Worm (Caenorhabditis elegans) whole organism, L3 larva: ENCODE results near the gene C17G10.1.

Experiments
- R02D3.7 ChIP-seq: fragments of 150-350 bp; optimal IDR thresholded peaks from 2 replicates; lab custom pipeline; 2014; ENCODE audit warnings: missing biosample characterization, missing genetic modification characterization
- ZK546.5 ChIP-seq: sonication (generic microtip); optimal IDR thresholded peaks from 2 replicates; lab custom pipeline; 2017; ENCODE audit warnings: missing biosample characterization, missing genetic modification characterization
- aly-2 ChIP-seq: fragments of 150-350 bp; optimal IDR thresholded peaks from 2 replicates; lab custom pipeline; 2014; ENCODE audit warnings: missing biosample characterization, missing genetic modification characterization
- ama-1 ChIP-seq: fragments of 150-350 bp; optimal IDR thresholded peaks from 2 replicates; lab custom pipeline; 2018
- ceh-16 ChIP-seq: sonication (generic microtip); optimal IDR thresholded peaks from 2 replicates; lab custom pipeline; 2017; ENCODE audit warnings: missing biosample characterization, missing genetic modification characterization
- ceh-28 ChIP-seq: fragments of 150-350 bp; optimal IDR thresholded peaks from 2 replicates; lab custom pipeline; 2014; ENCODE audit warnings: missing biosample characterization, missing genetic modification reagents, missing genetic modification characterization
- ceh-82 ChIP-seq: fragments of 150-350 bp; optimal IDR thresholded peaks from 2 replicates; lab custom pipeline; 2014; ENCODE audit warnings: missing biosample characterization, missing genetic modification characterization
- ceh-9 ChIP-seq: sonication (generic microtip); optimal IDR thresholded peaks from 2 replicates; lab custom pipeline; 2018; ENCODE audit warnings: missing biosample characterization, missing genetic modification characterization
- daf-12 ChIP-seq: fragments of 150-350 bp; optimal IDR thresholded peaks from 2 replicates; lab custom pipeline; 2014; ENCODE audit warnings: missing biosample characterization, missing genetic modification reagents, missing genetic modification characterization
- egl-27 ChIP-seq: sonication (generic microtip); optimal IDR thresholded peaks from 4 replicates; lab custom pipeline; 2017; ENCODE audit warnings: missing biosample characterization, missing genetic modification reagents, missing genetic modification characterization
- egl-5 ChIP-seq: fragments of 150-350 bp; optimal IDR thresholded peaks from 2 replicates; lab custom pipeline; 2017; ENCODE audit warnings: missing biosample characterization, missing genetic modification reagents, missing genetic modification characterization, inconsistent platforms
- elt-1 ChIP-seq: fragments of 150-350 bp; optimal IDR thresholded peaks from 2 replicates; lab custom pipeline; 2014; ENCODE audit warnings: missing biosample characterization, missing genetic modification characterization
- elt-2 ChIP-seq: sonication (generic microtip); optimal IDR thresholded peaks from 2 replicates; lab custom pipeline; 2016; ENCODE audit warnings: missing genetic modification reagents, mild to moderate bottlenecking, missing genetic modification characterization, missing compliant biosample characterization
- elt-3 ChIP-seq, 3 experiments: fragments of 150-350 bp in 1 of 3; sonication (generic microtip) in 2 of 3; optimal IDR thresholded peaks; 2 replicates in 2 of 3; 4 replicates in 1 of 3; lab custom pipeline; 2014 to 2017; ENCODE audit warnings: missing biosample characterization in 3 of 3, missing genetic modification characterization in 3 of 3
- eor-1 ChIP-seq, 2 experiments: fragments of 150-350 bp; optimal IDR thresholded peaks; 2 replicates each; lab custom pipeline; 2014 to 2018; ENCODE audit warnings: missing biosample characterization in 2 of 2, missing genetic modification characterization in 2 of 2
- fkh-10 ChIP-seq: sonication (generic microtip); optimal IDR thresholded peaks from 2 replicates; lab custom pipeline; 2017; ENCODE audit warnings: missing biosample characterization, missing genetic modification reagents, missing genetic modification characterization
- fkh-2 ChIP-seq: fragments of 150-350 bp; optimal IDR thresholded peaks from 2 replicates; lab custom pipeline; 2014; ENCODE audit warnings: missing biosample characterization, missing genetic modification reagents, missing genetic modification characterization
- fos-1 ChIP-seq: fragments of 150-350 bp; optimal IDR thresholded peaks from 2 replicates; lab custom pipeline; 2014; ENCODE audit warnings: missing biosample characterization, missing genetic modification characterization
- hmg-11 ChIP-seq: sonication (generic microtip); optimal IDR thresholded peaks from 2 replicates; lab custom pipeline; 2016; ENCODE audit warnings: missing genetic modification characterization, missing compliant biosample characterization
- jun-1 ChIP-seq: fragments of 150-350 bp; optimal IDR thresholded peaks from 2 replicates; lab custom pipeline; 2014; ENCODE audit warnings: missing biosample characterization, missing genetic modification reagents, missing genetic modification characterization
- lin-15B ChIP-seq: fragments of 150-350 bp; optimal IDR thresholded peaks from 2 replicates; lab custom pipeline; 2014; ENCODE audit warnings: missing biosample characterization, missing genetic modification characterization
- lin-39 ChIP-seq: fragments of 150-350 bp; optimal IDR thresholded peaks from 2 replicates; lab custom pipeline; 2018; ENCODE audit warnings: missing biosample characterization, missing genetic modification reagents, missing genetic modification characterization
- lsy-12 ChIP-seq: sonication (generic microtip); optimal IDR thresholded peaks from 2 replicates; lab custom pipeline; 2016; ENCODE audit warnings: mild to moderate bottlenecking, missing genetic modification characterization, missing compliant biosample characterization
- mdl-1 ChIP-seq: fragments of 150-350 bp; optimal IDR thresholded peaks from 2 replicates; lab custom pipeline; 2014; ENCODE audit warnings: missing biosample characterization, missing genetic modification characterization
- mml-1 ChIP-seq: fragments of 150-350 bp; sonication (generic microtip); optimal IDR thresholded peaks from 3 replicates; lab custom pipeline; 2014; ENCODE audit warnings: missing biosample characterization, missing genetic modification characterization
- nfya-1 ChIP-seq: sonication (generic microtip); optimal IDR thresholded peaks from 2 replicates; lab custom pipeline; 2017; ENCODE audit warnings: missing genetic modification characterization, mild to moderate bottlenecking, missing compliant biosample characterization, antibody characterized with exemption, moderate library complexity; ENCODE audit not compliant: insufficient read depth
- nhr-11 ChIP-seq: fragments of 150-350 bp; optimal IDR thresholded peaks from 2 replicates; lab custom pipeline; 2014; ENCODE audit warnings: missing biosample characterization, missing genetic modification characterization
- nhr-12 ChIP-seq: fragments of 150-350 bp; optimal IDR thresholded peaks from 2 replicates; lab custom pipeline; 2014; ENCODE audit warnings: missing biosample characterization, missing genetic modification characterization
- nhr-23 ChIP-seq: fragments of 150-350 bp; optimal IDR thresholded peaks from 2 replicates; lab custom pipeline; 2014; ENCODE audit warnings: missing biosample characterization, missing genetic modification reagents, missing genetic modification characterization
- nhr-237 ChIP-seq: fragments of 150-350 bp; optimal IDR thresholded peaks from 2 replicates; lab custom pipeline; 2014; ENCODE audit warnings: missing biosample characterization, missing genetic modification characterization
- nhr-25 ChIP-seq: sonication (generic microtip); optimal IDR thresholded peaks from 2 replicates; lab custom pipeline; 2017; ENCODE audit warnings: missing biosample characterization, missing genetic modification characterization
- nhr-28 ChIP-seq: fragments of 150-350 bp; optimal IDR thresholded peaks from 2 replicates; lab custom pipeline; 2014; ENCODE audit warnings: missing biosample characterization, missing genetic modification characterization
- nhr-43 ChIP-seq: sonication (generic microtip); optimal IDR thresholded peaks from 2 replicates; lab custom pipeline; 2016; ENCODE audit warnings: mild to moderate bottlenecking, missing genetic modification characterization, missing compliant biosample characterization; ENCODE audit not compliant: poor library complexity, severe bottlenecking
- nhr-67 ChIP-seq: fragments of 150-350 bp; optimal IDR thresholded peaks from 2 replicates; lab custom pipeline; 2014; ENCODE audit warnings: missing biosample characterization, missing genetic modification characterization
- nhr-76 ChIP-seq: fragments of 150-350 bp; sonication (generic microtip); optimal IDR thresholded peaks from 5 replicates; lab custom pipeline; 2014; ENCODE audit warnings: missing biosample characterization, missing genetic modification characterization
- nhr-77 ChIP-seq: fragments of 150-350 bp; optimal IDR thresholded peaks from 2 replicates; lab custom pipeline; 2014; ENCODE audit warnings: missing biosample characterization, missing genetic modification characterization
- pha-4 ChIP-seq: fragments of 150-350 bp; optimal IDR thresholded peaks from 2 replicates; lab custom pipeline; 2014; ENCODE audit warnings: missing biosample characterization, missing genetic modification reagents, missing genetic modification characterization
- pqm-1 ChIP-seq: fragments of 150-350 bp; optimal IDR thresholded peaks from 2 replicates; lab custom pipeline; 2017; ENCODE audit warnings: missing biosample characterization, missing genetic modification characterization, inconsistent platforms
- sea-2 ChIP-seq: fragments of 150-350 bp; sonication (generic microtip); optimal IDR thresholded peaks from 4 replicates; lab custom pipeline; 2014; ENCODE audit warnings: missing biosample characterization, missing genetic modification reagents, missing genetic modification characterization
- skn-1 ChIP-seq: fragments of 150-350 bp; optimal IDR thresholded peaks from 2 replicates; lab custom pipeline; 2014; ENCODE audit warnings: missing biosample characterization, missing genetic modification characterization
- snpc-4 ChIP-seq: fragments of 150-350 bp; optimal IDR thresholded peaks from 2 replicates; lab custom pipeline; 2014; ENCODE audit warnings: missing biosample characterization, missing genetic modification characterization
- tbx-2 ChIP-seq: sonication (generic microtip); optimal IDR thresholded peaks from 2 replicates; lab custom pipeline; 2016; ENCODE audit warnings: mild to moderate bottlenecking, missing genetic modification characterization, missing compliant biosample characterization
- unc-39 ChIP-seq: sonication (generic microtip); optimal IDR thresholded peaks from 4 replicates; lab custom pipeline; 2017; ENCODE audit warnings: missing biosample characterization, missing genetic modification characterization
- unc-62 ChIP-seq: fragments of 150-350 bp; sonication (generic microtip); optimal IDR thresholded peaks from 4 replicates; lab custom pipeline; 2014; ENCODE audit warnings: missing biosample characterization, missing genetic modification reagents, missing genetic modification characterization
- zag-1 ChIP-seq: fragments of 150-350 bp; optimal IDR thresholded peaks from 2 replicates; lab custom pipeline; 2014; ENCODE audit warnings: missing biosample characterization, missing genetic modification characterization
- ztf-11 ChIP-seq: fragments of 150-350 bp; optimal IDR thresholded peaks from 2 replicates; lab custom pipeline; 2014; ENCODE audit warnings: missing biosample characterization, missing genetic modification characterization
- ztf-4 ChIP-seq: fragments of 150-350 bp; optimal IDR thresholded peaks from 2 replicates; lab custom pipeline; 2014; ENCODE audit warnings: missing biosample characterization, missing genetic modification characterization

The C17G10.1 gene

DNA sequence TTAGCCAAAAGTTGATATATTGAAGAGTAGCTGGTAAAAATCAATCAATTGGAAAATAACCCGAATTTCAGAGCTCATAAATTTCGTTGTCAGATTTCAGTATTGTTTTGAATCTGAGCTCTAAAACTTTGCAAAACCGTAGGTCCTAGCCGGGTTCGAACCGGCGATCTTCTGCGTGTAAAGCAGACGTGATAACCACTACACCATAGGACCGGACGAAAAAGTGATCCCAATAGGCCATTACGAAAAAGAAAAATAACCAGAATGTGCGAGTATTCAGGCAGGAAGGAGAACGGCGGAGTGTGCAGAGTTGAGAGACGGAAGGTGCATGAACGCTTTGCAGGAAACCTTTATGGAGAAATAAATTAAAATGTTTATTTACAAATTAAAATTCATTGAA is 19.3 kb upstream of the C17G10.1 start:
- TF ChIP-seq jun-1 (tag; lab: Kevin White, UChicago) (peak; percentile 47), nhr-77 (tag; lab: Kevin White, UChicago) (no peak), tbx-2 (tag; lab: Kevin White, UChicago) (no peak), egl-27 (tag; lab: Kevin White, UChicago) (no peak), daf-12 (tag; lab: Kevin White, UChicago) (no peak), ceh-16 (tag; lab: Kevin White, UChicago) (no peak), pha-4 (tag; lab: Kevin White, UChicago) (peak; percentile 34), elt-1 (tag; lab: Kevin White, UChicago) (no peak), fkh-10 (GFP tag; lab: Kevin White, UChicago) (no peak), eor-1 (tag; optimal IDR thresholded peaks at IDR 0.05; lab: Kevin White, UChicago) (no peak), elt-2 (tag; lab: Kevin White, UChicago) (peak; percentile 60), lsy-12 (tag; lab: Kevin White, UChicago) (no peak), snpc-4 (tag; lab: Kevin White, UChicago) (peak; percentile 55), ZK546.5 (no peak), nhr-25 (tag; lab: Kevin White, UChicago) (no peak), egl-5 (tag; lab: Kevin White, UChicago) (no peak), mdl-1 (tag; lab: Kevin White, UChicago) (no peak), nhr-23 (tag; lab: Kevin White, UChicago) (no peak), ceh-82 (tag; lab: Kevin White, UChicago) (no peak), ztf-11 (tag; lab: Kevin White, UChicago) (no peak), nhr-76 (no peak), R02D3.7 (no peak), nhr-43 (peak; percentile 61), ama-1 (lab: Kevin White, UChicago) (no peak), lin-15B (tag; lab: Kevin White, UChicago) (no peak), elt-3 (tag; optimal IDR thresholded peaks at IDR 0.05; lab: Kevin White, UChicago) (no peak), nfya-1 (tag; lab: Kevin White, UChicago) (peak; percentile 33), nhr-11 (tag; lab: Kevin White, UChicago) (no peak), nhr-12 (tag; lab: Kevin White, UChicago) (no peak), mml-1 (tag; lab: Kevin White, UChicago) (no peak), nhr-67 (no peak), lin-39 (tag; lab: Kevin White, UChicago) (peak; percentile 24), sea-2 (no peak), fos-1 (tag; lab: Kevin White, UChicago) (no peak), hmg-11 (tag; lab: Kevin White, UChicago) (no peak), pqm-1 (tag; lab: Kevin White, UChicago) (no peak), zag-1 (tag; lab: Kevin White, UChicago) (no peak), fkh-2 (no peak), unc-62 (GFP tag; lab: Kevin White, UChicago) (no peak), nhr-237 (tag; lab: Kevin White, UChicago) (no peak), nhr-28 (no peak), ztf-4 (no peak), skn-1 (tag; lab: Kevin White, UChicago) (no peak), aly-2 (tag; lab: Kevin White, UChicago) (no peak), ceh-28 (tag; lab: Kevin White, UChicago) (no peak), unc-39 (tag; lab: Kevin White, UChicago) (no peak), ceh-9 (tag; lab: Kevin White, UChicago) (no peak)
- TF ChIP-seq, all 47 proteins: peak for 7
